Fruit fly (Drosophila melanogaster): Measurements from ENCODE around the gene His2Av.

Gene His2Av

DNA sequence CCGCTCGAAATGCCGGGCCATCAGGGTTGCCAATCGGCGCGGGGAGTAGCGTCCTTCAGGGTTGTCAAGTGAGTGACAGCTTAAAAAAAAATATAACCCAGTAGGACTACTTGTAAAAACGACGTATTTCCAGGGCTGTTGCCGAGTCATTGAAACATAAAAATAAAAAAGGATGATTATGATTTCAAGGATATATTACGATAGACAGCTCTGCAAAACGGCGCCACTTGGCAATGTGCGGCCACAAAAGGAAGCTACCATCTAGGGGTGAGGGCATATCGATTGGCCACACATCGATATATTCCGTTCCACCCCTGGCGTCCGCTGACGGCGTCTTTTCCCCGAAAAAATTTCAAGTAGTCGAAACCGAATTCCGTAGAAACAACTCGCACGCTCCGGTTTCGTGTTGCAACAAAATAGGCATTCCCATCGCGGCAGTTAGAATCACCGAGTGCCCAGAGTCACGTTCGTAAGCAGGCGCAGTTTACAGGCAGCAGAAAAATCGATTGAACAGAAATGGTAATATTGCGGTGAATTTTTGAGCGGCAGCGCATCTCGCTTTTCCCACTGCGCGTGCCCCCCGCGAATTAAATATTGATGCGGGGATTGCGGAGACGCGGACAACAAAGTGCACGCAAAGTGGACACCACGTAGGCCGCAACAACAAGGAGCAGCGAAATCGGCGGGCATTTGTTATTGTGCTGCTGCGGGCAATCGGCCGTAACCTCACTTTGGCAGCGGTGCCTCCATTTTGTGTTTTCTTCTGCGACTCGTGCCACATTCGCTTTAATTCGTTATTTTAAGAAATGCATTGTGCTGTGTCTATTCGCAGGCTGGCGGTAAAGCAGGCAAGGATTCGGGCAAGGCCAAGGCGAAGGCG is at the start of gene His2Av, which contains the start of gene ball:
His2Av (plus strand) TSS at position 353 of the 880 bp plus-strand sequence.
ball (minus strand) TSS at position 231 of the 880 bp plus-strand sequence.
- no peak for TF ChIP-seq Dll (optimal IDR thresholded peaks at IDR 0.05)
- TF ChIP-seq usp (GFP tag; optimal IDR thresholded peaks at IDR 0.05): no peak
- TF ChIP-seq pan (optimal IDR thresholded peaks at IDR 0.05): no peak
- TF ChIP-seq psq (optimal IDR thresholded peaks at IDR 0.05): no peak
- no peak for TF ChIP-seq CG8478 (optimal IDR thresholded peaks at IDR 0.05)

DNA sequence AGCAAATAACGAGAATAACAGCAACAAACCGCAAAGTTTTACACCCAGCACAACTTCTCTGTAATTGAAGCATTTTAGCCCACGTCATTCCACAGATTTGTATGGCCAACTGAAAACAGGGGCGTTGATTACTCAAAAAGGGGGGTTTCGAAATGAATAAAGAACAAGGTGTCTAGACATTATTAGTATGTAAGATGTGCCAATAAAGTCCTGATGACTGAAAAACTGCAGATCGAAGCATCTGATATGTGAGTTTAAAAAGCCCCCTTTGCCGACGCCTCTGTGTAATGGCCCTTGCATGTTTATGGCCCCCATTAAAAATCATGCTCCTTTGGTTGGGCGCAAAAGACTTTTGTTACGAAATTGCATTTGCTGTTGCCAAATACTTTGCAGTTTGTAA is 45.6 kb upstream of the His2Av start:
- TF ChIP-seq pan (optimal IDR thresholded peaks at IDR 0.05) (no peak), Dll (optimal IDR thresholded peaks at IDR 0.05) (peak; percentile 31)

DNA sequence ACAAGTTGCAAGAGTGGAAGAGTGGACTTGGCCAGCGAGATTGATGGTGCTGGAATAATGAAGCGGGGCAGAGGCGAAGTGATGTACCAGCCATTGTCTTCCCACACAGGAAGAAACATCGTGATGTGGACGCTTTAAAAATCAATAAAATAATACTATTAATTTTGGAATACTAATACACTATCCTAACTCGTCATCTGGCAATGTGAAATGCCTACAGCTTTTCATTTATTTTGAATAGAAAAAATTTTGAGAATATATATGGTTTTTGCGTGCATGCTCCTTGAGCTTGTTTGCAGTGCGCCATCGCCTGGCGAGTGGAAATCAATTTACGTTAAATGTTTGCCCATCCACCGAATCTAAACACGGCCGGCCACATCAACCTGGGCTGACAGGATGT is 34.9 kb upstream of the His2Av start:
- TF ChIP-seq Dll (optimal IDR thresholded peaks at IDR 0.05): no peak

DNA sequence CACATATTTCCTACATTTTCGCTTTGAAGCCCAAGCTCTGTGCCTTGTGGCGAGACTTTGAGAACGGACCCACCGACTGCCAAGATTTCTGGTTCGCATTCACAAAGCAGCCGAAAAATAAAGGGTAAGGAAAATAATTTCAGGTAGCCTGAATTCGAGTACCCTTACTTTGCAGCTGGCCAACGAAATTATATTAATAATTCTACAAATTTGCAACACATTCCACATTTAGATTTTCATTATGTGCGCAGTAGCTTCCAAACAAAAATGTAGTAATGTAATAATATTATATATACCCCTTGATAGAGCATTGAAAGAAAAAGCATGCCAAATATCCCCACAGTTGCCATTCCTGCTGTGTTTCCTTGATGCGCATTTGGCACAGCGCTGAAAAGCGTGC is 20.3 kb upstream of the His2Av start:
- TF ChIP-seq EcR (GFP tag; optimal IDR thresholded peaks at IDR 0.05) (no peak), CG8478 (optimal IDR thresholded peaks at IDR 0.05) (no peak), pan (optimal IDR thresholded peaks at IDR 0.05) (no peak), usp (GFP tag; optimal IDR thresholded peaks at IDR 0.05) (no peak), psq (optimal IDR thresholded peaks at IDR 0.05) (no peak)

DNA sequence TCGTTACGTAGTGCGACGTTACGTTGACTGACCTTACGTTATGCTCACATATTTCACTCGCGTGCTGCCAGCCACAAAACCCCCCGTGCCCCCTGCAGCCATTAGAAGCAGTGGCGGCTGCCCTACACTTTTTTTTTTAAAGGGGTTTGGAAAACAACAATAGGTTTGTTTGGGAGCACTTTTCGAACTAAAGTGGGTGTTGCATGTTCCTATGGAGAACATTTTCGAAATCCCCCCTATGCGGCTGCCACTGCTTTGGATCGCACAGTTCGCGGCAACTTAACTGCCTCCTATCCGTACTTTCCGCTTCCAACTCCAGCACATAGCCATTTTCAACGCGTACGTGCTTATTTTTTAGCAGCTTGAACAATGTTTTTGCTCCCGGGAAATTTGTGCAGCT is 13.0 kb upstream of the His2Av start:
- TF ChIP-seq pan (optimal IDR thresholded peaks at IDR 0.05): no peak
- no peak for TF ChIP-seq usp (GFP tag; optimal IDR thresholded peaks at IDR 0.05)
- TF ChIP-seq psq (optimal IDR thresholded peaks at IDR 0.05): no peak
- no peak for TF ChIP-seq CG8478 (optimal IDR thresholded peaks at IDR 0.05)
- no peak for TF ChIP-seq Dll (optimal IDR thresholded peaks at IDR 0.05)
- TF ChIP-seq EcR (GFP tag; optimal IDR thresholded peaks at IDR 0.05): no peak

DNA sequence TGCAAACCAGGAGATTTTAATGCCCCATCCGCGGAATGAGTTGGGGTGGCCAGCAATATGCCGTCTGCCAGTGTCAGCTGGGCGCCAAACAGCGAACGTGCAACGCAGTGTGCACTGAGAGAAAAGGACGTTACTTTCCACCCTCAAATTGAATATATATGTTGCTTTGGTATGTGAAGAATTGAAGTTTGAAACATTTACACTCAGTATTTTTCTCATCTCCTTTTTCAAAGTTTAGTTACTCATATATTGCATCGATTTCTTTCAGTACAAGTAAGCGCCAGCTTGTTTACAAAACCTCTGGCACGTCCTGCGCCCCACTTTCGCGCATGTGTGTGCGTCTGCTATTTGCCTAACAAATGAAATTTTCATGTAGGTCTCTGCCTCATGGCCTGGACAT is 7.5 kb upstream of the His2Av start:
- TF ChIP-seq EcR (GFP tag; optimal IDR thresholded peaks at IDR 0.05): no peak
- no peak for TF ChIP-seq usp (GFP tag; optimal IDR thresholded peaks at IDR 0.05)
- no peak for TF ChIP-seq CG8478 (optimal IDR thresholded peaks at IDR 0.05)
- no peak for TF ChIP-seq Dll (optimal IDR thresholded peaks at IDR 0.05)
- no peak for TF ChIP-seq psq (optimal IDR thresholded peaks at IDR 0.05)
- no peak for TF ChIP-seq pan (optimal IDR thresholded peaks at IDR 0.05)

DNA sequence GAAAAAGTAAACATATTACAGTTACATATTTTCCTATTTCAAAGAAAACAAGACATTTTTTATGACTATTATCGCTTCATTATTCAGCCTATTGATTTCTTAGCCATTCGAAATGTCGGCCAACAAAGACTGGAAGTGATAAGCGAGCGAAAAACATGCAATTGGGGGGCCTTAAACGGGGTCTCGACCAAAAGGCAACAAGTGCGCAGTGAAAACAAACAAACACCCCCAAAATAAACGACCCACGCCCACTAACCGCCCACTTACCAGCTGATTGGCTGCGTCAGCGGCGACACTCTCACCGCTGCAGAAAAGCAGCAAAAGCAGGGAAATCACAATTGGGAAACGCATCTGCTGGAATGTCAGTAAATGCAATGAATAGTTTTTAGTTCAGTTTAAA is 4.5 kb upstream of the His2Av start:
- TF ChIP-seq usp (GFP tag; optimal IDR thresholded peaks at IDR 0.05) (no peak), CG8478 (optimal IDR thresholded peaks at IDR 0.05) (no peak), Dll (optimal IDR thresholded peaks at IDR 0.05) (no peak), psq (optimal IDR thresholded peaks at IDR 0.05) (no peak), pan (optimal IDR thresholded peaks at IDR 0.05) (no peak), EcR (GFP tag; optimal IDR thresholded peaks at IDR 0.05) (no peak)

DNA sequence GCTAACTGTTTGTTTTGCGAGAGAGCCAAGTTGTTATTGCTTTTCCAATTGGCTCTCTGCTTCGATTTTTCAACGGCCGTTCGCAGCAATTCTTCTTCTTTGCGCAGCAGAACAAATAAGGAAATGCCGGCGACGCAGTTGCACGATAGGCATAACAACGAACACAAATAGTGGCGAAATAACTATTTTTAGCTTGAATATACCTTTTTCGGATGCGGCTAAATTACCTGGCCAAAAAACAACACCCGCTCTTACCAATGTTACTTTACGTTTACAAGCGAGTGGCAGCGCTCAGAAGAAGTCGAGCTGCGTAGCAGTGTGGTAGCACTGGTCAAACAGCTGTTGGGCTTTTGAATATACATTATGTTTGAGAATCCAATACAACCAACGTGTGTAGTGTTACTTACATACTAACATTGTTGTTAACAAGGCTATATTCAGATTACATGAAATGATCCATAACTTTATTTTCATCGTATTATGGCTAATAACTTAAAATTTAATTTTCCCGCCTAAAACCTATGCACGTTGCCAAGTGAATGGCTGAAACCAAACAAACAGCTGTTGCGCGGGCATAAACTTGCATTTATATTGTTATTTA is 3.8 kb upstream of the His2Av start, which contains the start of the genes Lerp and IntS12:
Lerp (minus strand) TSS at position 283 of the 601 bp plus-strand sequence.
IntS12 (plus strand) TSS at position 529 of the 601 bp plus-strand sequence.
- TF ChIP-seq usp (GFP tag; optimal IDR thresholded peaks at IDR 0.05) (no peak), Dll (optimal IDR thresholded peaks at IDR 0.05) (no peak), EcR (GFP tag; optimal IDR thresholded peaks at IDR 0.05) (no peak), psq (optimal IDR thresholded peaks at IDR 0.05) (no peak), CG8478 (optimal IDR thresholded peaks at IDR 0.05) (no peak), pan (optimal IDR thresholded peaks at IDR 0.05) (no peak)

DNA sequence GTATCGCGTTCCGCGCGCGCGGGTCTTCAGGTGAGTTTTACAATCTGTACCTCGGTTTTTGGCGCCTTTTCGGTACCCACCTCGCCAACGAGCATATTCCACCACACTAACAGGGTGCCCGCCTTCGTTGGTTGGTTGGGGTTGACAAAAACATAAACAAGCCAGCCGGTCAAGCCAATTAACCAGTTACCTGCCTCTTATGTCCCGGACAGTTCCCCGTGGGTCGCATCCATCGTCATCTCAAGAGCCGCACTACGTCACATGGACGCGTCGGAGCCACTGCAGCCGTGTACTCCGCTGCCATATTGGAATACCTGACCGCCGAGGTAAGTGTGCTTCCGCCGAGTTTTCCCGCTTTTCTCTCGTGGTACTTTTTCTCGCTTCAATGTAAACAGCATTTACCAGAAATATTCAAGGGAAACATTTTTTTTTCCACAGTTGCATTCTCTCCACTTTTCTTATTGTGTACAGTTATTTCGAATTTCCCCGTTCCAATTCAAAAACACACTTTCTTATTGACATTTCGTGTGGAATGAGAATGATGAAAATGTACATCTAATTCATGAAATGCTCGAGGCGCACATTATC is 822 bp downstream of the His2Av start:
- TF ChIP-seq psq (optimal IDR thresholded peaks at IDR 0.05): no peak
- no peak for TF ChIP-seq usp (GFP tag; optimal IDR thresholded peaks at IDR 0.05)
- TF ChIP-seq Dll (optimal IDR thresholded peaks at IDR 0.05): no peak
- no peak for TF ChIP-seq pan (optimal IDR thresholded peaks at IDR 0.05)
- no peak for TF ChIP-seq CG8478 (optimal IDR thresholded peaks at IDR 0.05)
- no peak for TF ChIP-seq EcR (GFP tag; optimal IDR thresholded peaks at IDR 0.05)

DNA sequence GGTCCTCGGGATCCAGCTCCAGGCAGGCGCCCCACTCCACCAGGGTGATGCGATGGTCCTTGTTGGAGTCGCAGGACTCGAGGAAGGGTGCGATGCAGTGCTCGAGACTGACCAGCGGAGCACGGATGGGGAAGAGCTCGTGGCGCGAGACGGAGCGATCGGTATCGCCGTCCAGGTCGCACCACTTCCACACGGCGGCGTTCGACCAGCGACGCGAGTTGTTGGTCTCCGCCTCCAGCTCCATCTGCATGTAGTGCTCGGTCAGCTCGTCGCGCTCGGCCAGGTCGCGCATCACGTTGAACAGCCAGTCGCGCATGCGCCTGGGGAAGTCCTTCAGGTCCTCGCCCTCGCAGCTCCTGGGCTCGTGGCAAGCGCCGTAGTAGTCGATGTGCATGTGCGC is 2.7 kb downstream of the His2Av start:
- no peak for TF ChIP-seq EcR (GFP tag; optimal IDR thresholded peaks at IDR 0.05)
- no peak for TF ChIP-seq pan (optimal IDR thresholded peaks at IDR 0.05)
- TF ChIP-seq Dll (optimal IDR thresholded peaks at IDR 0.05): no peak
- TF ChIP-seq usp (GFP tag; optimal IDR thresholded peaks at IDR 0.05): no peak
- TF ChIP-seq psq (optimal IDR thresholded peaks at IDR 0.05): no peak
- TF ChIP-seq CG8478 (optimal IDR thresholded peaks at IDR 0.05): no peak

DNA sequence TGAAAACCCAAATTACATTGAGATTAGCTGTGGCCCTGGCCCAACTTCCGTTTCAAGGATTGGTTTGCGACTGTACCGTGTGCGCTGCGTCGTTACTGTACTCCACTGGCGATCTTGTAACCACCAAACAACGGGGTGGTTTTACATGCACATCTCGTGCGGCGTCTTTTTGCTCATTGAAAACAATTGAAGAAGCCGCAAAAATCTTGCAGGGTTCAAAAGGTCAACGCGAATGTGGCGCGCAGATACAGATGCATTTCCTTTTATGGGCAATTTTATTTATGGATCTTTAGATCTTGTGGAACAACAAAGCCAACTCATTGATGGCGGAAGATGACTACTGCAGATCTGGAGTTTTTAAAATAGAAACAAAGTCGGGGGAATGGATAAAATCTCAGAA is 3.8 kb downstream of the His2Av start:
- no peak for TF ChIP-seq pan (optimal IDR thresholded peaks at IDR 0.05)
- no peak for TF ChIP-seq Dll (optimal IDR thresholded peaks at IDR 0.05)
- no peak for TF ChIP-seq EcR (GFP tag; optimal IDR thresholded peaks at IDR 0.05)

DNA sequence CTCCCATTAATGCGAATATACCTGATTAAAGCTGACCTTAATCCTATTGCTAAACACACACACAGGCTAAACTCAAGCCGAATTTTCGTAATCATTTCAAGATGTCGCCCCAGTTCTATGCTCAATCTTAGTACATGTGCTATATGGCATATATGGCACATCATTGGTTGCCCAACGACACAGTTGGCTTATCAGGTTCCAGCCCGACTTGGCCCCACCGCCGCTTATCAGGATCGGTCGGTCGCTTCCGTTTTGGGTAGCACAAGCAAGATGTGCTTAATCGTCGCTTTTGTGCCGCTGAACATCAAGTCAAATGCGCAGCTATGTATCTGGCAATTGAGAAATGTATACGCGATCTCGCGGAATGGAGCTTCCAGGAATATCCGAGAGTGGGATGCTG is 4.3 kb downstream of the His2Av start:
- TF ChIP-seq Dll (optimal IDR thresholded peaks at IDR 0.05) (no peak), psq (optimal IDR thresholded peaks at IDR 0.05) (no peak), pan (optimal IDR thresholded peaks at IDR 0.05) (no peak), CG8478 (optimal IDR thresholded peaks at IDR 0.05) (no peak), usp (GFP tag; optimal IDR thresholded peaks at IDR 0.05) (no peak), EcR (GFP tag; optimal IDR thresholded peaks at IDR 0.05) (no peak)

Data from whole organism.